Worm (Caenorhabditis elegans) whole organism, young adult: ENCODE measurements around the gene ZK682.7.

Source experiments
- B0019.2 ChIP-seq: fragments of 200-800 bp; sonication (Bioruptor generic); conservative IDR thresholded peaks from 2 replicates; pipeline ENCODE4 v1.3.6; 2022; ENCODE audit warnings: missing genetic modification reagents, missing genetic modification characterization, missing compliant biosample characterization
- B0261.1 ChIP-seq: sonication (generic microtip); optimal IDR thresholded peaks from 2 replicates; lab custom pipeline; 2016; ENCODE audit warnings: mild to moderate bottlenecking, missing genetic modification characterization, moderate library complexity, missing compliant biosample characterization
- B0336.3 ChIP-seq: fragments of 200-800 bp; sonication (Bioruptor generic); IDR thresholded peaks from 2 replicates; pipeline ENCODE4 v1.3.6; 2022; ENCODE audit warnings: missing genetic modification characterization, missing compliant biosample characterization
- C06A6.2 ChIP-seq: fragments of 200-800 bp; sonication (Bioruptor generic); conservative IDR thresholded peaks from 2 replicates; pipeline ENCODE4 v1.3.6; 2022; ENCODE audit warnings: missing genetic modification characterization, missing compliant biosample characterization
- T07F8.4 ChIP-seq: sonication (generic microtip); optimal IDR thresholded peaks from 2 replicates; lab custom pipeline; 2016; ENCODE audit warnings: mild to moderate bottlenecking, missing genetic modification characterization, moderate library complexity, missing compliant biosample characterization
- T26A5.8 ChIP-seq: sonication (generic microtip); optimal IDR thresholded peaks from 2 replicates; lab custom pipeline; 2016; ENCODE audit warnings: missing genetic modification characterization, missing compliant biosample characterization
- Y56A3A.18 ChIP-seq: fragments of 200-800 bp; sonication (Bioruptor generic); IDR thresholded peaks from 2 replicates; pipeline ENCODE4 v1.3.6; 2022; ENCODE audit warnings: missing genetic modification reagents, missing genetic modification characterization, missing compliant biosample characterization
- ama-1 ChIP-seq, 3 experiments: fragments of 150-350 bp in 1 of 3; sonication (generic microtip) in 2 of 3; optimal IDR thresholded peaks; 2 replicates each; lab custom pipeline; 2014 to 2018; ENCODE audit warnings: missing biosample characterization in 2 of 3, missing genetic modification characterization in 2 of 3, missing genetic modification reagents in 2 of 3
- aptf-3 ChIP-seq: fragments of 200-800 bp; sonication (Bioruptor generic); IDR thresholded peaks from 2 replicates; pipeline ENCODE4 v1.3.6; 2022; ENCODE audit warnings: missing genetic modification characterization, missing compliant biosample characterization
- athp-1 ChIP-seq: sonication (generic microtip); optimal IDR thresholded peaks from 2 replicates; lab custom pipeline; 2017; ENCODE audit warnings: mild to moderate bottlenecking, missing genetic modification characterization, missing compliant biosample characterization
- attf-3 ChIP-seq: fragments of 200-800 bp; sonication (Bioruptor generic); conservative IDR thresholded peaks from 2 replicates; pipeline ENCODE4 v1.3.6; 2022; ENCODE audit warnings: missing genetic modification reagents, missing genetic modification characterization, missing compliant biosample characterization
- attf-5 ChIP-seq: fragments of 200-800 bp; sonication (Bioruptor generic); optimal IDR thresholded peaks from 2 replicates; lab custom pipeline; 2018; ENCODE audit warnings: mild to moderate bottlenecking, missing genetic modification characterization, missing compliant biosample characterization
- ceh-100 ChIP-seq: fragments of 200-800 bp; sonication (Bioruptor generic); IDR thresholded peaks from 2 replicates; pipeline ENCODE4 v1.3.6; 2022; ENCODE audit warnings: missing genetic modification reagents, missing genetic modification characterization, missing compliant biosample characterization
- die-1 ChIP-seq: sonication (generic microtip); optimal IDR thresholded peaks from 2 replicates; lab custom pipeline; 2016; ENCODE audit warnings: missing genotype, mild to moderate bottlenecking, missing genetic modification characterization, missing compliant biosample characterization
- dox-1 ChIP-seq: fragments of 200-800 bp; sonication (Bioruptor generic); IDR thresholded peaks from 2 replicates; pipeline ENCODE4 v1.3.6; 2022; ENCODE audit warnings: missing genetic modification reagents, missing genetic modification characterization, missing compliant biosample characterization
- dpff-1 ChIP-seq: sonication (generic microtip); optimal IDR thresholded peaks from 2 replicates; lab custom pipeline; 2017; ENCODE audit warnings: mild to moderate bottlenecking, missing genetic modification characterization, missing compliant biosample characterization
- dpl-1 ChIP-seq: fragments of 150-350 bp; optimal IDR thresholded peaks from 2 replicates; lab custom pipeline; 2014; ENCODE audit warnings: missing biosample characterization, missing genetic modification reagents, missing genetic modification characterization
- efl-1 ChIP-seq: fragments of 150-350 bp; optimal IDR thresholded peaks from 2 replicates; lab custom pipeline; 2014; ENCODE audit warnings: missing biosample characterization, missing genetic modification reagents, missing genetic modification characterization
- egl-44 ChIP-seq: fragments of 200-800 bp; sonication (Bioruptor generic); IDR thresholded peaks from 2 replicates; pipeline ENCODE4 v1.3.6; 2022; ENCODE audit warnings: missing genetic modification reagents, missing genetic modification characterization, missing compliant biosample characterization
- hmg-1.2 ChIP-seq: fragments of 200-800 bp; sonication (Bioruptor generic); IDR thresholded peaks from 2 replicates; pipeline ENCODE4 v1.3.6; 2022; ENCODE audit warnings: missing genetic modification reagents, missing genetic modification characterization, missing compliant biosample characterization
- hrde-1 ChIP-seq: sonication (generic microtip); optimal IDR thresholded peaks from 2 replicates; lab custom pipeline; 2016; ENCODE audit warnings: missing genetic modification characterization, mild to moderate bottlenecking, missing compliant biosample characterization, moderate library complexity, missing genotype, missing genetic modification reagents, borderline replicate concordance
- hsf-1 ChIP-seq: fragments of 200-800 bp; sonication (Bioruptor generic); IDR thresholded peaks from 2 replicates; pipeline ENCODE4 v1.3.6; 2022; ENCODE audit warnings: missing genetic modification reagents, missing genetic modification characterization, missing compliant biosample characterization
- let-526 ChIP-seq: fragments of 200-800 bp; sonication (Bioruptor generic); IDR thresholded peaks from 2 replicates; pipeline ENCODE4 v1.3.6; 2022; ENCODE audit warnings: missing genetic modification reagents, missing genetic modification characterization, missing compliant biosample characterization
- let-607 ChIP-seq, 2 experiments: fragments of 200-800 bp in 1 of 2; sonication (Bioruptor generic) in 1 of 2; sonication (generic microtip) in 1 of 2; optimal IDR thresholded peaks; 2 replicates each; lab custom pipeline; 2016 to 2018; ENCODE audit warnings: mild to moderate bottlenecking in 2 of 2, missing compliant biosample characterization in 2 of 2, missing genetic modification characterization in 2 of 2, moderate library complexity in 2 of 2, missing genotype in 1 of 2
- lin-26 ChIP-seq: fragments of 200-800 bp; sonication (Bioruptor generic); IDR thresholded peaks from 2 replicates; pipeline ENCODE4 v1.3.6; 2022; ENCODE audit warnings: missing genetic modification reagents, missing genetic modification characterization, missing compliant biosample characterization
- lir-1 ChIP-seq: fragments of 200-800 bp; sonication (Bioruptor generic); conservative IDR thresholded peaks from 2 replicates; pipeline ENCODE4 v1.3.6; 2022; ENCODE audit warnings: missing genetic modification reagents, missing genetic modification characterization, missing compliant biosample characterization
- madf-6 ChIP-seq: fragments of 200-800 bp; sonication (Bioruptor generic); IDR thresholded peaks from 2 replicates; pipeline ENCODE4 v1.3.6; 2022; ENCODE audit warnings: missing genetic modification reagents, missing genetic modification characterization, missing compliant biosample characterization
- mcd-1 ChIP-seq: fragments of 200-800 bp; sonication (Bioruptor generic); IDR thresholded peaks from 2 replicates; pipeline ENCODE4 v1.3.6; 2022; ENCODE audit warnings: missing genetic modification reagents, missing genetic modification characterization, missing compliant biosample characterization
- mel-28 ChIP-seq: sonication (generic microtip); optimal IDR thresholded peaks from 2 replicates; lab custom pipeline; 2016; ENCODE audit warnings: borderline replicate concordance, mild to moderate bottlenecking, missing genetic modification characterization, missing compliant biosample characterization
- nfyb-1 ChIP-seq: fragments of 200-800 bp; sonication (Bioruptor generic); IDR thresholded peaks from 2 replicates; pipeline ENCODE4 v1.3.6; 2022; ENCODE audit warnings: missing genetic modification reagents, missing genetic modification characterization, missing compliant biosample characterization
- nhr-120 ChIP-seq: fragments of 200-800 bp; sonication (Bioruptor generic); IDR thresholded peaks from 2 replicates; pipeline ENCODE4 v1.3.6; 2022; ENCODE audit warnings: missing genetic modification characterization, missing compliant biosample characterization
- nhr-179 ChIP-seq: sonication (generic microtip); optimal IDR thresholded peaks from 2 replicates; lab custom pipeline; 2016; ENCODE audit warnings: mild to moderate bottlenecking, missing genetic modification characterization, missing compliant biosample characterization
- nhr-80 ChIP-seq: sonication (generic microtip); optimal IDR thresholded peaks from 2 replicates; lab custom pipeline; 2016; ENCODE audit warnings: missing genetic modification characterization, missing compliant biosample characterization
- rcor-1 ChIP-seq: fragments of 200-800 bp; sonication (Bioruptor generic); IDR thresholded peaks from 2 replicates; pipeline ENCODE4 v1.3.6; 2022; ENCODE audit warnings: missing genetic modification reagents, missing genetic modification characterization, missing compliant biosample characterization
- rec-8 ChIP-seq, 2 experiments: sonication (generic microtip); optimal IDR thresholded peaks; 2 replicates each; lab custom pipeline; 2016; ENCODE audit warnings: mild to moderate bottlenecking in 2 of 2, missing genetic modification characterization in 2 of 2, missing genetic modification reagents in 2 of 2, missing genotype in 2 of 2, missing biosample characterization in 1 of 2, missing compliant biosample characterization in 1 of 2, moderate library complexity in 1 of 2
- repo-1 ChIP-seq: sonication (generic microtip); optimal IDR thresholded peaks from 2 replicates; lab custom pipeline; 2017; ENCODE audit warnings: mild to moderate bottlenecking, missing genetic modification characterization, missing compliant biosample characterization
- snpc-1.1 ChIP-seq: sonication (generic microtip); optimal IDR thresholded peaks from 2 replicates; lab custom pipeline; 2017; ENCODE audit warnings: missing genetic modification characterization, mild to moderate bottlenecking, missing compliant biosample characterization, antibody characterized with exemption, moderate library complexity, missing genotype, missing genetic modification reagents; ENCODE audit not compliant: insufficient read depth
- somi-1 ChIP-seq: fragments of 200-800 bp; sonication (Bioruptor generic); optimal IDR thresholded peaks from 2 replicates; lab custom pipeline; 2018; ENCODE audit warnings: mild to moderate bottlenecking, missing genetic modification characterization, missing compliant biosample characterization
- unc-130 ChIP-seq: sonication (generic microtip); optimal IDR thresholded peaks from 2 replicates; lab custom pipeline; 2016; ENCODE audit warnings: missing genetic modification reagents, missing genetic modification characterization, missing compliant biosample characterization
- xnd-1 ChIP-seq: sonication (generic microtip); optimal IDR thresholded peaks from 2 replicates; lab custom pipeline; 2016; ENCODE audit warnings: missing genotype, missing genetic modification reagents, missing genetic modification characterization, missing compliant biosample characterization
- zfh-2 ChIP-seq: fragments of 200-800 bp; sonication (Bioruptor generic); conservative IDR thresholded peaks from 2 replicates; pipeline ENCODE4 v1.3.6; 2022; ENCODE audit warnings: missing genetic modification reagents, missing genetic modification characterization, missing compliant biosample characterization
- ztf-22 ChIP-seq: fragments of 200-800 bp; sonication (Bioruptor generic); optimal IDR thresholded peaks from 2 replicates; lab custom pipeline; 2018; ENCODE audit warnings: mild to moderate bottlenecking, missing genetic modification characterization, moderate library complexity, missing compliant biosample characterization
- ztf-28 ChIP-seq: fragments of 200-800 bp; sonication (Bioruptor generic); IDR thresholded peaks from 2 replicates; pipeline ENCODE4 v1.3.6; 2022; ENCODE audit warnings: missing genetic modification reagents, missing genetic modification characterization, missing compliant biosample characterization
- ztf-6 ChIP-seq: fragments of 200-800 bp; sonication (Bioruptor generic); IDR thresholded peaks from 2 replicates; pipeline ENCODE4 v1.3.6; 2022; ENCODE audit warnings: missing genetic modification reagents, missing genetic modification characterization, missing compliant biosample characterization

Gene ZK682.7

DNA sequence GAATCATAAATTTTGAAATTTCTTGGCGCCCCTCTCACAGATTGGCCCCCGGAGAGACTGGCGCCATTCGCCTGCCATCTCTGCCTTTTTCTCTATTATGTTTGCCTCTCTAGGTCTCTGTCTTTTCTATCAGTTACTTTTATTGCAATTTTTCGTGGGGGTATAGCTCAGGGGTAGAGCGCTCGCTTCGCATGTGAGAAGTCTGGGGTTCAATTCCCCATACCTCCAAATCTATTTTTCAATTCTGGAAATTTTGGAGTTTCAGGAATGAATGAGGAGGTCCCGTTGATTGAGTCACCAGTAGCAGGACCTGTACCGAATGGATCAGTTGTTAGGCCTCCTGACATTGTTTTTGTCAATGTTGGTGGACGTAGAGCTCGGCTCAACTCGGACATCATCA lies 26.1 kb upstream of the ZK682.7 start, which contains the start of gene kvs-3 (continued):
- TF ChIP-seq ama-1 (optimal IDR thresholded peaks at IDR 0.05; lab: Kevin White, UChicago) (no peak), ama-1 (GFP tag; optimal IDR thresholded peaks at IDR 0.05; lab: Kevin White, UChicago) (peak; percentile 67 to 68), madf-6 (GFP tag; lab: Robert Waterston, UW) (no peak; the same call in 1 of the 2 replicates), nhr-179 (peak; percentile 46), efl-1 (GFP tag; lab: Kevin White, UChicago) (peak; percentile 3), B0261.1 (tag; lab: Kevin White, UChicago) (peak; percentile 95), hsf-1 (GFP tag; lab: Robert Waterston, UW) (peak; percentile 74; the same call in 1 of the 2 replicates), snpc-1.1 (tag; lab: Kevin White, UChicago) (peak; percentile 55), rcor-1 (GFP tag; lab: Robert Waterston, UW) (peak; percentile 84), B0336.3 (GFP tag; lab: Robert Waterston, UW) (no peak), hrde-1 (peak; percentile 83), egl-44 (peak; percentile 79; the same call in 1 of the 2 replicates), Y56A3A.18 (GFP tag; lab: Robert Waterston, UW) (no peak; the same call in 1 of the 2 replicates), repo-1 (tag; lab: Kevin White, UChicago) (peak; percentile 82), ztf-22 (no peak), mcd-1 (no peak; the same call in 1 of the 2 replicates), somi-1 (GFP tag; lab: Kevin White, UChicago) (peak; percentile 37), rec-8 (tag; optimal IDR thresholded peaks at IDR 0.05; lab: Kevin White, UChicago) (peak; percentile 73 to 77), C06A6.2 (GFP tag; lab: Robert Waterston, UW) (peak; percentile 63), die-1 (tag; lab: Kevin White, UChicago) (peak; percentile 85), T26A5.8 (tag; lab: Kevin White, UChicago) (peak; percentile 82), lin-26 (GFP tag; lab: Robert Waterston, UW) (no peak; the same call in 1 of the 2 replicates), ztf-28 (GFP tag; lab: Robert Waterston, UW) (peak; percentile 92), let-607 (tag; optimal IDR thresholded peaks at IDR 0.05; lab: Kevin White, UChicago) (peak; percentile 6 to 43), dox-1 (no peak; the same call in 1 of the 2 replicates), nhr-80 (tag; lab: Kevin White, UChicago) (no peak), ztf-6 (GFP tag; lab: Robert Waterston, UW) (peak; percentile 51; the same call in 1 of the 2 replicates), T07F8.4 (tag; lab: Kevin White, UChicago) (peak; percentile 92), attf-3 (peak; percentile 40; the same call in 1 of the 2 replicates), attf-5 (peak; percentile 79), aptf-3 (GFP tag; lab: Robert Waterston, UW) (no peak)
- TF ChIP-seq, all 124 proteins: peak for 93

DNA sequence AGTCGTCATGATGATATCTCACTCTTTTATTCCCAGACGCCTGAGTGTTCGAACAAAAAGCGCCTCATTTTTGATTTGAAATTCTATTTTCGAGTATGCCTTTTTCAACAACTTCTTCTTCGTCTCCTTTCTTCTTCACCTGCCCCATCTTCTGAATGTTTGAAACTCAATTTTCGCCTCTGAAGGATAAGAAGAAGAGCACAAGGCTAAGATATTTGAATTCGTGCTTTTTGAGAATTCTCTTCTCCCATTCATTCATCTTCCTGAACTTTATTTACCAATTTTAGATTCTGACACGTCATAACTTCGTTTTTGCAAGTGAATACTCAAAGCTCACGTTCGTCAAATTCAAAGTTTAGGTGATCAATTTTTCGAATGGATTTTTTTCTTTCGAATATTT lies 25.0 kb upstream of the ZK682.7 start:
- no peak for TF ChIP-seq B0019.2 (GFP tag; lab: Robert Waterston, UW)
- no peak for TF ChIP-seq nfyb-1
- no peak for TF ChIP-seq unc-130 (GFP tag; lab: Kevin White, UChicago)
- no peak for TF ChIP-seq lir-1
- no peak for TF ChIP-seq mel-28 (tag; lab: Kevin White, UChicago)
- TF ChIP-seq nhr-120 (GFP tag; lab: Robert Waterston, UW) = no peak
- no peak for TF ChIP-seq rcor-1 (GFP tag; lab: Robert Waterston, UW)
- no peak for TF ChIP-seq zfh-2 (GFP tag; lab: Robert Waterston, UW)
- TF ChIP-seq athp-1 (tag; lab: Kevin White, UChicago) = no peak
- no peak for TF ChIP-seq dpl-1 (GFP tag; lab: Kevin White, UChicago)
- no peak for TF ChIP-seq hsf-1 (GFP tag; lab: Robert Waterston, UW)
- TF ChIP-seq let-526 = no peak
- no peak for TF ChIP-seq ceh-100
- no peak for TF ChIP-seq rec-8 (tag; optimal IDR thresholded peaks at IDR 0.05; lab: Kevin White, UChicago)
- no peak for TF ChIP-seq aptf-3 (GFP tag; lab: Robert Waterston, UW)
- TF ChIP-seq dpff-1 = no peak
- no peak for TF ChIP-seq hmg-1.2 (GFP tag; lab: Robert Waterston, UW)
- TF ChIP-seq xnd-1 (tag; lab: Kevin White, UChicago) = no peak
